Fruit fly (Drosophila melanogaster) whole organism, pupa: ENCODE data around the gene Prm.

Experiments
- CG10348 ChIP-seq: fragments of 200-800 bp; sonication (Bioruptor generic); IDR thresholded peaks from 2 replicates; pipeline ENCODE4 v1.3.6; 2022; ENCODE audit warnings: missing biosample characterization, missing genetic modification characterization
- CG13204 ChIP-seq: fragments of 200-800 bp; sonication (Bioruptor generic); optimal IDR thresholded peaks from 2 replicates; lab custom pipeline; 2018; ENCODE audit warnings: missing biosample characterization, mild to moderate bottlenecking, missing genetic modification characterization, moderate library complexity
- CG14655 ChIP-seq: fragments of 200-800 bp; sonication (Bioruptor generic); optimal IDR thresholded peaks from 3 replicates; lab custom pipeline; 2017; ENCODE audit warnings: mild to moderate bottlenecking, missing biosample characterization, missing genetic modification reagents, missing genetic modification characterization
- CG15710 ChIP-seq: fragments of 200-800 bp; sonication (Bioruptor generic); optimal IDR thresholded peaks from 2 replicates; lab custom pipeline; 2018; ENCODE audit warnings: missing biosample characterization, mild to moderate bottlenecking, missing genetic modification characterization, moderate library complexity
- CG34367 ChIP-seq: fragments of 200-800 bp; sonication (Bioruptor generic); optimal IDR thresholded peaks from 2 replicates; lab custom pipeline; 2018; ENCODE audit warnings: missing biosample characterization, mild to moderate bottlenecking, missing genetic modification characterization
- CG4496 ChIP-seq: fragments of 200-800 bp; sonication (Bioruptor generic); IDR thresholded peaks from 3 replicates; pipeline ENCODE4 v1.3.6; 2022; ENCODE audit warnings: missing biosample characterization, missing genetic modification characterization
- CG8301 ChIP-seq: fragments of 200-800 bp; sonication (Bioruptor generic); optimal IDR thresholded peaks from 2 replicates; lab custom pipeline; 2018; ENCODE audit warnings: missing biosample characterization, mild to moderate bottlenecking, missing genetic modification characterization
- EcR ChIP-seq: fragments of 200-800 bp; sonication (Bioruptor generic); optimal IDR thresholded peaks from 3 replicates; lab custom pipeline; 2019; ENCODE audit warnings: missing biosample characterization, missing genetic modification characterization, mild to moderate bottlenecking, moderate library complexity, missing genetic modification reagents
- Ets98B ChIP-seq: fragments of 200-800 bp; sonication (Bioruptor generic); IDR thresholded peaks from 2 replicates; pipeline ENCODE4 v1.3.6; 2022; ENCODE audit warnings: missing biosample characterization, missing genetic modification characterization
- Pif1A ChIP-seq: fragments of 200-800 bp; sonication (Bioruptor generic); optimal IDR thresholded peaks from 3 replicates; lab custom pipeline; 2016; ENCODE audit warnings: missing biosample characterization, missing genetic modification characterization
- Pif1B ChIP-seq: fragments of 200-800 bp; sonication (Bioruptor generic); optimal IDR thresholded peaks from 3 replicates; lab custom pipeline; 2016; ENCODE audit warnings: missing biosample characterization, missing genetic modification characterization
- rn ChIP-seq: fragments of 200-800 bp; sonication (Bioruptor generic); IDR thresholded peaks from 2 replicates; pipeline ENCODE4 v1.3.6; 2022; ENCODE audit warnings: missing biosample characterization, missing genetic modification characterization

DNA sequence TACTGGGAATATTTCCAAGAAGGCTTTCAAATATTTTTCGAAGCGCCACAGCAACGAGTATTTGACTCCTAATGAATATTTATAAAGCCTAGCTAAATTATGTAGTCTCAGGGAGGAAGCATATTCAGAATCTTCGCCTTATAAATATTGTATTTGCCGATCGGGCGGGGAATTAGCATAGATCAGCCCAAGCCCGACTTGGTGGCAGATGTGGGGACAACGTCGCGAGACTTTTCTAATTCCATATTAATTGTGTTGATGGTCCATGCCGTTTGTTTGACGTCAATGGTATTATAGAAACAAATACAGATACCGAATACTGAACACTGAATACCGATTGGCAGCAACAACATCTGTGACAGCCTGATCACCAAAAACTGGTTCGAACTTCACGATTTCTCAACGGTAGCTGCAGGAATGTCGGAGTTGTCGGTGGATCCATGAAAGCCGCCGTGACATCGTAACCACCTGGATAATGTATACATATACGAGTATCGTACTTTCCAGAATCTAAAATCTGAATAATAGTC is 41.3 kb downstream of the Prm start:
- TF ChIP-seq Ets98B (GFP tag; lab: Robert Waterston, UW) (no peak), CG13204 (GFP tag; lab: Kevin White, UChicago) (no peak), CG8301 (tag; lab: Kevin White, UChicago) (no peak), CG34367 (no peak), CG15710 (tag; lab: Kevin White, UChicago) (no peak), EcR (no peak), CG14655 (no peak), CG4496 (GFP tag; lab: Robert Waterston, UW) (no peak), Pif1A (GFP tag; lab: Kevin White, UChicago) (no peak), Pif1B (GFP tag; lab: Kevin White, UChicago) (no peak), CG10348 (GFP tag; lab: Robert Waterston, UW) (no peak), rn (GFP tag; lab: Robert Waterston, UW) (no peak)
